Worm (Caenorhabditis elegans) whole organism, late embryonic: ENCODE measurements around the gene Y54G2A.77.

Source experiments
- C08G9.2 ChIP-seq: sonication (generic microtip); optimal IDR thresholded peaks from 2 replicates; lab custom pipeline; 2016; ENCODE audit warnings: mild to moderate bottlenecking, missing genetic modification characterization, moderate library complexity, missing compliant biosample characterization
- Y22D7AL.16 ChIP-seq: sonication (generic microtip); optimal IDR thresholded peaks from 2 replicates; lab custom pipeline; 2016; ENCODE audit warnings: missing genetic modification characterization, missing compliant biosample characterization
- ceh-34 ChIP-seq: sonication (generic microtip); optimal IDR thresholded peaks from 2 replicates; lab custom pipeline; 2016; ENCODE audit warnings: mild to moderate bottlenecking, missing genetic modification characterization, missing compliant biosample characterization
- ceh-9 ChIP-seq: sonication (generic microtip); optimal IDR thresholded peaks from 2 replicates; lab custom pipeline; 2016; ENCODE audit warnings: mild to moderate bottlenecking, missing genetic modification characterization, inconsistent platforms, missing compliant biosample characterization
- che-1 ChIP-seq: sonication (generic microtip); optimal IDR thresholded peaks from 2 replicates; lab custom pipeline; 2016; ENCODE audit warnings: mild to moderate bottlenecking, missing genetic modification characterization, missing compliant biosample characterization
- elt-2 ChIP-seq: sonication (generic microtip); optimal IDR thresholded peaks from 2 replicates; lab custom pipeline; 2016; ENCODE audit warnings: missing genetic modification reagents, missing genetic modification characterization, missing compliant biosample characterization
- ets-4 ChIP-seq: sonication (generic microtip); optimal IDR thresholded peaks from 2 replicates; lab custom pipeline; 2016; ENCODE audit warnings: missing genetic modification characterization, missing compliant biosample characterization
- fkh-10 ChIP-seq: fragments of 150-350 bp; optimal IDR thresholded peaks from 2 replicates; lab custom pipeline; 2014; ENCODE audit warnings: missing biosample characterization, missing genetic modification reagents, missing genetic modification characterization
- fkh-6 ChIP-seq: sonication (generic microtip); optimal IDR thresholded peaks from 2 replicates; lab custom pipeline; 2016; ENCODE audit warnings: missing genetic modification characterization, missing compliant biosample characterization
- hlh-13 ChIP-seq: fragments of 200-800 bp; sonication (Bioruptor generic); optimal IDR thresholded peaks from 2 replicates; lab custom pipeline; 2018; ENCODE audit warnings: mild to moderate bottlenecking, missing genetic modification characterization, missing compliant biosample characterization
- hlh-30 ChIP-seq: sonication (generic microtip); optimal IDR thresholded peaks from 2 replicates; lab custom pipeline; 2017; ENCODE audit warnings: antibody characterized with exemption, missing genetic modification characterization, missing compliant biosample characterization; ENCODE audit not compliant: insufficient read depth
- mec-3 ChIP-seq: sonication (generic microtip); optimal IDR thresholded peaks from 2 replicates; lab custom pipeline; 2016; ENCODE audit warnings: borderline replicate concordance, missing genetic modification characterization, missing compliant biosample characterization
- odd-2 ChIP-seq: sonication (generic microtip); optimal IDR thresholded peaks from 2 replicates; lab custom pipeline; 2017; ENCODE audit warnings: antibody characterized with exemption, mild to moderate bottlenecking, missing genetic modification characterization, missing compliant biosample characterization
- pha-4 ChIP-seq: fragments of 150-350 bp; optimal IDR thresholded peaks from 2 replicates; lab custom pipeline; 2018; ENCODE audit warnings: missing biosample characterization, missing genetic modification reagents, missing genetic modification characterization

DNA sequence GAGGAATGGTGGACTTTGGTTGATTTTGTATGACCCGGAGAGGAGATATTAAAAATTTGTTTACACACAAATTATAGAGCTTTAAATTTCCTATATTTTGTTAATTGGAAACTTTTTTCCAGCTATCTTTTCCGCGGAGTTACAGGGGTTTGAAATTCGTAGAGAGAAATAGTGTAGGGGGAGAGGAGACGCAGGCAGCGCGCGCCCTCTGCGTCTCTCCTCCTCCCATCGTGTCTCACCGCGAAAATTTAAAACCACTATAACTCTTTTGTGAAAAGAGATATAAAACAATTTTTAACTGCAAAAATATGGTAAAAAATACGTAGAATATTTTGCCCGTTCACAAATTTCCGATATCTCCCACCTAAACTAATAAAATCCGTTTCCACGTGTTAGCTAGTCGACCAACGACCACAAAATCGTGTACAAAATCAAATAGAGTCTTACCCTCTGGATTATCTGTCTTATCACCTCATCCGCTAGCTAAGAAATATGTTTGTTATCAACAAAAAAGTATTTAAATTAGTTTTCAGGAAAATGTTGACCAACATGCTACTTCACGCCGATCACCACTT, 19.9 kb upstream of the Y54G2A.77 start, which contains the start of gene nhr-277:
- no peak for TF ChIP-seq fkh-10 (GFP tag; lab: Kevin White, UChicago)
- no peak for TF ChIP-seq hlh-30 (tag; lab: Kevin White, UChicago)
- no peak for TF ChIP-seq odd-2 (tag; lab: Kevin White, UChicago)
- no peak for TF ChIP-seq ets-4 (tag; lab: Kevin White, UChicago)
- TF ChIP-seq mec-3 (tag; lab: Kevin White, UChicago): no peak
- no peak for TF ChIP-seq Y22D7AL.16 (tag; lab: Kevin White, UChicago)
- TF ChIP-seq elt-2 (tag; lab: Kevin White, UChicago): no peak
- TF ChIP-seq pha-4 (tag; lab: Kevin White, UChicago): no peak
- no peak for TF ChIP-seq ceh-34
- no peak for TF ChIP-seq C08G9.2 (tag; lab: Kevin White, UChicago)
- no peak for TF ChIP-seq ceh-9 (tag; lab: Kevin White, UChicago)
- no peak for TF ChIP-seq che-1 (tag; lab: Kevin White, UChicago)
- TF ChIP-seq fkh-6: no peak
- TF ChIP-seq hlh-13 (GFP tag; lab: Kevin White, UChicago): no peak
